Fruit fly (Drosophila melanogaster) whole organism, adult: Measurements from ENCODE around the gene CG34448.

Experiments used
- CG12768 ChIP-seq: fragments of 200-800 bp; sonication (Bioruptor generic); optimal IDR thresholded peaks from 2 replicates; lab custom pipeline; 2017; ENCODE audit warnings: missing biosample characterization, missing genetic modification characterization, mild to moderate bottlenecking, moderate library complexity, missing genetic modification reagents
- CG14711 ChIP-seq: fragments of 200-800 bp; sonication (Bioruptor generic); optimal IDR thresholded peaks from 2 replicates; lab custom pipeline; 2018; ENCODE audit warnings: missing biosample characterization, mild to moderate bottlenecking, missing genetic modification characterization, moderate library complexity
- CG1620 ChIP-seq: fragments of 200-800 bp; sonication (Bioruptor generic); optimal IDR thresholded peaks from 2 replicates; lab custom pipeline; 2016; ENCODE audit warnings: missing biosample characterization, missing genetic modification characterization
- CG33017 ChIP-seq: fragments of 200-800 bp; sonication (Bioruptor generic); optimal IDR thresholded peaks from 2 replicates; lab custom pipeline; 2018; ENCODE audit warnings: missing biosample characterization, mild to moderate bottlenecking, missing genetic modification characterization, moderate library complexity
- CG7101 ChIP-seq: fragments of 200-800 bp; sonication (Bioruptor generic); optimal IDR thresholded peaks from 2 replicates; lab custom pipeline; 2018; ENCODE audit warnings: missing biosample characterization, mild to moderate bottlenecking, missing genetic modification characterization, moderate library complexity
- Clk ChIP-seq: fragments of 200-800 bp; sonication (Bioruptor generic); optimal IDR thresholded peaks from 2 replicates; lab custom pipeline; 2017; ENCODE audit warnings: missing biosample characterization, missing genetic modification characterization
- Hr96 ChIP-seq: fragments of 200-800 bp; sonication (Bioruptor generic); optimal IDR thresholded peaks from 2 replicates; lab custom pipeline; 2016; ENCODE audit warnings: missing biosample characterization, missing genetic modification characterization
- Mnt ChIP-seq: fragments of 200-800 bp; sonication (Bioruptor generic); optimal IDR thresholded peaks from 2 replicates; lab custom pipeline; 2016; ENCODE audit warnings: missing biosample characterization, mild to moderate bottlenecking, missing genetic modification characterization
- cic ChIP-seq: fragments of 200-800 bp; sonication (Bioruptor generic); optimal IDR thresholded peaks from 2 replicates; lab custom pipeline; 2017; ENCODE audit warnings: missing biosample characterization, mild to moderate bottlenecking, missing genetic modification characterization, moderate library complexity
- cnc ChIP-seq, 2 experiments: fragments of >200 bp; optimal IDR thresholded peaks; 2 replicates each; lab custom pipeline; 2017
- kay ChIP-seq: fragments of 200-800 bp; sonication (Bioruptor generic); peaks from one replicate; lab custom pipeline; 2016; ENCODE audit warnings: missing biosample characterization, missing genetic modification characterization, borderline replicate concordance
- ovo ChIP-seq: fragments of 200-800 bp; sonication (Bioruptor generic); optimal IDR thresholded peaks from 2 replicates; lab custom pipeline; 2016; ENCODE audit warnings: missing biosample characterization, missing genetic modification characterization
- tj ChIP-seq: fragments of 200-800 bp; sonication (Bioruptor generic); optimal IDR thresholded peaks from 3 replicates; lab custom pipeline; 2017; ENCODE audit warnings: missing biosample characterization, mild to moderate bottlenecking, missing genetic modification characterization, moderate library complexity
- toe ChIP-seq: fragments of 200-800 bp; sonication (Bioruptor generic); optimal IDR thresholded peaks from 2 replicates; lab custom pipeline; 2016; ENCODE audit warnings: missing biosample characterization, missing genetic modification characterization

- TF ChIP-seq CG12768 (GFP tag; lab: Kevin White, UChicago) (no peak), kay (GFP tag; lab: Kevin White, UChicago) (no peak), cic (GFP tag; lab: Kevin White, UChicago) (no peak), CG33017 (tag; lab: Kevin White, UChicago) (no peak), cnc (optimal IDR thresholded peaks at IDR 0.05; lab: Kevin White, UChicago) (no peak), toe (no peak), CG1620 (no peak), ovo (GFP tag; lab: Kevin White, UChicago) (no peak), CG7101 (tag; lab: Kevin White, UChicago) (no peak), tj (GFP tag; lab: Kevin White, UChicago) (no peak), Mnt (GFP tag; lab: Kevin White, UChicago) (no peak), CG14711 (no peak), Hr96 (GFP tag; lab: Kevin White, UChicago) (no peak), Clk (no peak)
Measured at dm6 chr2L:2415109-2415508, 2.7 kb downstream of the CG34448 start, which contains the start of gene CG18641.
